Fruit fly (Drosophila melanogaster): ENCODE results near the gene CG7203.

DNA sequence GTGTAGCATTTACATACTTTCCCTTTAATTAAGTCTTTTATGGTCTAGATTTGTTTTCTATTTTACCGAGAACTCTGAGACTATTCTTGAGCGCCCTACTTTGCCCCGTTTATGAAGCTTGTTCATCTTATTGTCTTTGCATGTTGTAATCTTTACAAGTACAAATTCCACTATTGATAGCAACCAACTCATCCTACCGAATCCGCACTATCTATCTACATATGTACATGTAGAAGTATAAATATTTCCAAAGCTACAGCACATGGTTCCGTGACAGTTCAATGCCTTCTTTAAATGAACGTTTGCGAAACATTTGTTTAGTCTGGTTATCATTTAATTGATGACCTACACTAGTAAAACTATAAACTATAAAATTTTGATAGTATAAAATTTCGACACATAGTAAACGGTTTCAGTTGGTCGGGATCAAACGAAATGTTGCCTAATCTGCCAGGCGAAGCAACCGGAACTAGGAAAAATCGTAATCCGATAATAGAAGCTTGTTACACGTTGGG is 36.0 kb upstream of the CG7203 start:
- TF ChIP-seq psq (optimal IDR thresholded peaks at IDR 0.05) (no peak), Dll (optimal IDR thresholded peaks at IDR 0.05) (no peak)
